Fruit fly (Drosophila melanogaster) whole organism, embryonic: Measurements from ENCODE around the gene CG3862.
A peak's percentile ranks its signal among the peaks of the same experiment; 100 is the strongest.

Experiments used
- Asciz ChIP-seq: fragments of 200-800 bp; sonication (Bioruptor generic); optimal IDR thresholded peaks from 2 replicates; lab custom pipeline; 2017; ENCODE audit warnings: missing biosample characterization, mild to moderate bottlenecking, missing genetic modification characterization, missing genetic modification reagents
- Bdp1 ChIP-seq: fragments of 200-800 bp; sonication (Bioruptor generic); optimal IDR thresholded peaks from 3 replicates; lab custom pipeline; 2016; ENCODE audit warnings: missing biosample characterization, missing genetic modification characterization
- CG11456 ChIP-seq: fragments of 200-800 bp; sonication (Bioruptor generic); IDR thresholded peaks from 3 replicates; pipeline ENCODE4 v1.3.6; 2022; ENCODE audit warnings: missing biosample characterization, missing genetic modification characterization
- CG11695 ChIP-seq: fragments of 200-800 bp; sonication (Bioruptor generic); IDR thresholded peaks from 3 replicates; pipeline ENCODE4 v1.3.6; 2022; ENCODE audit warnings: missing biosample characterization, missing genetic modification characterization
- CG12104 ChIP-seq: fragments of 200-800 bp; sonication (Bioruptor generic); optimal IDR thresholded peaks from 3 replicates; lab custom pipeline; 2016; ENCODE audit warnings: missing biosample characterization, missing genetic modification characterization
- CG12155 ChIP-seq: fragments of 200-800 bp; sonication (Bioruptor generic); optimal IDR thresholded peaks from 3 replicates; lab custom pipeline; 2016; ENCODE audit warnings: missing biosample characterization, missing genetic modification characterization
- CG12744 ChIP-seq: fragments of 200-800 bp; sonication (Bioruptor generic); optimal IDR thresholded peaks from 2 replicates; lab custom pipeline; 2016; ENCODE audit warnings: missing biosample characterization, missing genetic modification characterization
- CG13894 ChIP-seq: fragments of 200-800 bp; sonication (Bioruptor generic); optimal IDR thresholded peaks from 3 replicates; lab custom pipeline; 2018; ENCODE audit warnings: missing biosample characterization, mild to moderate bottlenecking, missing genetic modification characterization, moderate library complexity
- CG14050 ChIP-seq: fragments of 200-800 bp; sonication (Bioruptor generic); IDR thresholded peaks from 3 replicates; pipeline ENCODE4 v1.3.6; 2022; ENCODE audit warnings: missing biosample characterization, missing genetic modification characterization
- CG15011 ChIP-seq: fragments of 200-800 bp; sonication (Bioruptor generic); optimal IDR thresholded peaks from 3 replicates; lab custom pipeline; 2018; ENCODE audit warnings: missing biosample characterization, mild to moderate bottlenecking, missing genetic modification characterization
- CG15073 ChIP-seq: fragments of 200-800 bp; sonication (Bioruptor generic); optimal IDR thresholded peaks from 2 replicates; lab custom pipeline; 2016; ENCODE audit warnings: missing biosample characterization, missing genetic modification characterization
- CG16813 ChIP-seq: fragments of 200-800 bp; sonication (Bioruptor generic); IDR thresholded peaks from 3 replicates; pipeline ENCODE4 v1.3.6; 2022; ENCODE audit warnings: missing biosample characterization, missing genetic modification characterization; ENCODE audit not compliant: partially characterized antibody
- CG17186 ChIP-seq: fragments of 200-800 bp; sonication (Bioruptor generic); optimal IDR thresholded peaks from 3 replicates; lab custom pipeline; 2017; ENCODE audit warnings: missing biosample characterization, missing genetic modification reagents, missing genetic modification characterization
- CG1792 ChIP-seq: fragments of 200-800 bp; sonication (Bioruptor generic); optimal IDR thresholded peaks from 2 replicates; lab custom pipeline; 2016; ENCODE audit warnings: missing biosample characterization, missing genetic modification characterization
- CG18011 ChIP-seq: fragments of 200-800 bp; sonication (Bioruptor generic); optimal IDR thresholded peaks from 2 replicates; lab custom pipeline; 2017; ENCODE audit warnings: missing biosample characterization, missing genetic modification characterization, mild to moderate bottlenecking, moderate library complexity, missing genotype
- CG30403 ChIP-seq: fragments of 200-800 bp; sonication (Bioruptor generic); optimal IDR thresholded peaks from 3 replicates; lab custom pipeline; 2016; ENCODE audit warnings: missing biosample characterization, missing genetic modification characterization
- CG3065 ChIP-seq: fragments of 200-800 bp; sonication (Bioruptor generic); optimal IDR thresholded peaks from 2 replicates; lab custom pipeline; 2016; ENCODE audit warnings: missing biosample characterization, missing genetic modification characterization
- CG4360 ChIP-seq: fragments of 200-800 bp; sonication (Bioruptor generic); IDR thresholded peaks from 2 replicates; pipeline ENCODE4 v1.3.6; 2022; ENCODE audit warnings: missing biosample characterization, missing genetic modification characterization
- CG4617 ChIP-seq: fragments of 200-800 bp; sonication (Bioruptor generic); optimal IDR thresholded peaks from 3 replicates; lab custom pipeline; 2016; ENCODE audit warnings: missing biosample characterization, missing genetic modification characterization, borderline replicate concordance
- CG6254 ChIP-seq: fragments of 200-800 bp; sonication (Bioruptor generic); optimal IDR thresholded peaks from 3 replicates; lab custom pipeline; 2017; ENCODE audit warnings: mild to moderate bottlenecking, missing biosample characterization, missing genetic modification reagents, missing genetic modification characterization
- CG6765 ChIP-seq: fragments of 200-800 bp; sonication (Bioruptor generic); optimal IDR thresholded peaks from 3 replicates; lab custom pipeline; 2017; ENCODE audit warnings: missing biosample characterization, mild to moderate bottlenecking, missing genetic modification characterization
- CG6791 ChIP-seq: fragments of 200-800 bp; sonication (Bioruptor generic); IDR thresholded peaks from 3 replicates; pipeline ENCODE4 v1.3.6; 2022; ENCODE audit warnings: missing biosample characterization, missing genetic modification characterization; ENCODE audit not compliant: partially characterized antibody
- CG8388 ChIP-seq: fragments of 200-800 bp; sonication (Bioruptor generic); optimal IDR thresholded peaks from 2 replicates; lab custom pipeline; 2019; ENCODE audit warnings: missing biosample characterization, mild to moderate bottlenecking, missing genetic modification characterization, moderate library complexity
- CG8478 ChIP-seq: fragments of >200 bp; optimal IDR thresholded peaks from 2 replicates; lab custom pipeline; 2018
- CG9437 ChIP-seq: fragments of 200-800 bp; sonication (Bioruptor generic); optimal IDR thresholded peaks from 2 replicates; lab custom pipeline; 2018; ENCODE audit warnings: missing biosample characterization, mild to moderate bottlenecking, missing genetic modification characterization
- CG9609 ChIP-seq: fragments of 200-800 bp; sonication (Bioruptor generic); optimal IDR thresholded peaks from 3 replicates; lab custom pipeline; 2016; ENCODE audit warnings: missing biosample characterization, missing genetic modification characterization
- CG9797 ChIP-seq: fragments of 200-800 bp; sonication (Bioruptor generic); optimal IDR thresholded peaks from 3 replicates; lab custom pipeline; 2018; ENCODE audit warnings: missing biosample characterization, mild to moderate bottlenecking, missing genetic modification characterization
- D ChIP-seq, 2 experiments: fragments of 200-800 bp in 1 of 2; fragments of >200 bp in 1 of 2; sonication (Bioruptor generic) in 1 of 2; optimal IDR thresholded peaks; 2 replicates in 1 of 2; 3 replicates in 1 of 2; lab custom pipeline; 2017; ENCODE audit warnings: mild to moderate bottlenecking in 1 of 2, missing biosample characterization in 1 of 2, missing genetic modification characterization in 1 of 2, missing genetic modification reagents in 1 of 2
- Deaf1 ChIP-seq: fragments of 200-800 bp; optimal IDR thresholded peaks from 3 replicates; lab custom pipeline; 2019; ENCODE audit warnings: missing biosample characterization, mild to moderate bottlenecking, missing genetic modification characterization, moderate library complexity
- Dref ChIP-seq: fragments of 200-800 bp; sonication (Bioruptor generic); IDR thresholded peaks from 2 replicates; pipeline ENCODE4 v1.3.6; 2022; ENCODE audit warnings: missing biosample characterization, missing genetic modification characterization
- Ets97D ChIP-seq: fragments of 200-800 bp; sonication (Bioruptor generic); optimal IDR thresholded peaks from 3 replicates; lab custom pipeline; 2016; ENCODE audit warnings: missing biosample characterization, missing genetic modification characterization
- HLHmδ ChIP-seq: fragments of 200-800 bp; sonication (Bioruptor generic); optimal IDR thresholded peaks from 2 replicates; lab custom pipeline; 2018; ENCODE audit warnings: missing biosample characterization, mild to moderate bottlenecking, missing genetic modification characterization, moderate library complexity
- NfI ChIP-seq: fragments of 200-800 bp; sonication (Bioruptor generic); optimal IDR thresholded peaks from 3 replicates; lab custom pipeline; 2018; ENCODE audit warnings: missing biosample characterization, mild to moderate bottlenecking, missing genetic modification characterization, moderate library complexity
- PHDP ChIP-seq: fragments of 200-800 bp; sonication (Bioruptor generic); optimal IDR thresholded peaks from 3 replicates; lab custom pipeline; 2018; ENCODE audit warnings: missing biosample characterization, mild to moderate bottlenecking, missing genetic modification characterization, moderate library complexity
- Scr ChIP-seq: fragments of 200-800 bp; sonication (Bioruptor generic); IDR thresholded peaks from 2 replicates; pipeline ENCODE4 v1.3.6; 2022; ENCODE audit warnings: missing biosample characterization, missing genetic modification characterization; ENCODE audit not compliant: partially characterized antibody
- Sin3A ChIP-seq: fragments of >200 bp; optimal IDR thresholded peaks from 2 replicates; lab custom pipeline; 2018
- Sry-δ ChIP-seq: fragments of 200-800 bp; sonication (Bioruptor generic); optimal IDR thresholded peaks from 2 replicates; lab custom pipeline; 2016; ENCODE audit warnings: missing biosample characterization, missing genetic modification characterization
- YL-1 ChIP-seq: fragments of 200-800 bp; sonication (Bioruptor generic); optimal IDR thresholded peaks from 3 replicates; lab custom pipeline; 2017; ENCODE audit warnings: missing biosample characterization, mild to moderate bottlenecking, missing genetic modification characterization
- ara ChIP-seq: fragments of 200-800 bp; sonication (Bioruptor generic); IDR thresholded peaks from 2 replicates; pipeline ENCODE4 v1.3.6; 2022; ENCODE audit warnings: missing biosample characterization, missing genetic modification characterization
- cato ChIP-seq: fragments of 200-800 bp; sonication (Bioruptor generic); optimal IDR thresholded peaks from 2 replicates; lab custom pipeline; 2016; ENCODE audit warnings: missing biosample characterization, missing genetic modification characterization, borderline replicate concordance
- dimm ChIP-seq: fragments of 200-800 bp; sonication (Bioruptor generic); IDR thresholded peaks from 2 replicates; pipeline ENCODE4 v1.3.6; 2022; ENCODE audit warnings: missing biosample characterization, missing genetic modification characterization
- dpn ChIP-seq, 2 experiments: fragments of 200-800 bp; sonication (Bioruptor generic); optimal IDR thresholded peaks; 3 replicates each; lab custom pipeline; 2016; ENCODE audit warnings: missing biosample characterization in 2 of 2, missing genetic modification characterization in 2 of 2
- gcm2 ChIP-seq: fragments of 200-800 bp; sonication (Bioruptor generic); optimal IDR thresholded peaks from 2 replicates; lab custom pipeline; 2016; ENCODE audit warnings: missing biosample characterization, missing genetic modification characterization
- kay ChIP-seq: fragments of 200-800 bp; sonication (Bioruptor generic); optimal IDR thresholded peaks from 2 replicates; lab custom pipeline; 2016; ENCODE audit warnings: missing biosample characterization, missing genetic modification characterization
- klu ChIP-seq: fragments of 200-800 bp; sonication (Bioruptor generic); IDR thresholded peaks from 2 replicates; pipeline ENCODE4 v1.3.6; 2022; ENCODE audit warnings: missing biosample characterization, missing genetic modification characterization
- peb ChIP-seq: fragments of 200-800 bp; sonication (Bioruptor generic); IDR thresholded peaks from 2 replicates; pipeline ENCODE4 v1.3.6; 2022; ENCODE audit warnings: missing biosample characterization, missing genetic modification characterization
- pita ChIP-seq: fragments of 200-800 bp; sonication (Bioruptor generic); optimal IDR thresholded peaks from 2 replicates; lab custom pipeline; 2017; ENCODE audit warnings: missing biosample characterization, mild to moderate bottlenecking, missing genetic modification characterization
- psq ChIP-seq: fragments of 200-800 bp; sonication (Bioruptor generic); optimal IDR thresholded peaks from 2 replicates; lab custom pipeline; 2017; ENCODE audit warnings: missing biosample characterization, missing genetic modification characterization
- tap ChIP-seq: fragments of 200-800 bp; optimal IDR thresholded peaks from 3 replicates; lab custom pipeline; 2019; ENCODE audit warnings: missing biosample characterization, mild to moderate bottlenecking, missing genetic modification characterization, moderate library complexity
- tio ChIP-seq: fragments of 200-800 bp; sonication (Bioruptor generic); optimal IDR thresholded peaks from 2 replicates; lab custom pipeline; 2017; ENCODE audit warnings: missing biosample characterization, missing genetic modification characterization, inconsistent platforms
- zf30C ChIP-seq: fragments of 200-800 bp; sonication (Bioruptor generic); optimal IDR thresholded peaks from 3 replicates; lab custom pipeline; 2018; ENCODE audit warnings: missing biosample characterization, mild to moderate bottlenecking, missing genetic modification characterization

CG3862 gene

dm6 chr2L:871419-871846 is 45.8 kb upstream of the CG3862 start (continued):
- TF ChIP-seq psq (GFP tag; lab: Kevin White, UChicago) (no peak), Ets97D (peak; percentile 12), klu (no peak), CG8388 (GFP tag; lab: Kevin White, UChicago) (peak; percentile 22), CG15073 (GFP tag; lab: Kevin White, UChicago) (no peak), CG4617 (GFP tag; lab: Kevin White, UChicago) (peak; percentile 80), pita (no peak), Bdp1 (GFP tag; lab: Kevin White, UChicago) (no peak), CG1792 (GFP tag; lab: Kevin White, UChicago) (no peak), dpn (GFP tag; optimal IDR thresholded peaks at IDR 0.05; lab: Kevin White, UChicago) (peak in 1 of 2 experiments; percentile 14), CG8478 (lab: Kevin White, UChicago) (peak; percentile 88), CG11456 (GFP tag; lab: Robert Waterston, UW) (0 out of 3 replicates have a peak, but pooled peaks have one; percentile 27), D (optimal IDR thresholded peaks at IDR 0.05; lab: Kevin White, UChicago) (peak; percentile 40), D (GFP tag; optimal IDR thresholded peaks at IDR 0.05; lab: Kevin White, UChicago) (no peak), Deaf1 (tag; lab: Kevin White, UChicago) (peak; percentile 1), Dref (GFP tag; lab: Robert Waterston, UW) (peak; percentile 29; the same call in 1 of the 2 replicates), cato (GFP tag; lab: Kevin White, UChicago) (no peak), CG9797 (peak; percentile 76), gcm2 (GFP tag; lab: Kevin White, UChicago) (no peak), tap (tag; lab: Kevin White, UChicago) (no peak), CG6765 (GFP tag; lab: Kevin White, UChicago) (no peak), CG11695 (GFP tag; lab: Robert Waterston, UW) (no peak), Sin3A (lab: Kevin White, UChicago) (peak; percentile 36), CG18011 (GFP tag; lab: Kevin White, UChicago) (no peak), CG30403 (no peak), CG6791 (GFP tag; lab: Robert Waterston, UW) (0 out of 3 replicates have a peak, but pooled peaks have one; percentile 17), CG15011 (GFP tag; lab: Kevin White, UChicago) (no peak), CG4360 (no peak), PHDP (tag; lab: Kevin White, UChicago) (no peak), CG9437 (GFP tag; lab: Kevin White, UChicago) (no peak), ara (GFP tag; lab: Robert Waterston, UW) (no peak), CG12155 (GFP tag; lab: Kevin White, UChicago) (peak; percentile 11), peb (GFP tag; lab: Robert Waterston, UW) (no peak), CG17186 (GFP tag; lab: Kevin White, UChicago) (peak; percentile 74), kay (GFP tag; lab: Kevin White, UChicago) (no peak), dimm (GFP tag; lab: Robert Waterston, UW) (no peak), zf30C (GFP tag; lab: Kevin White, UChicago) (no peak), CG9609 (GFP tag; lab: Kevin White, UChicago) (peak; percentile 39), Sry-δ (peak; percentile 23), NfI (GFP tag; lab: Kevin White, UChicago) (peak; percentile 14), YL-1 (GFP tag; lab: Kevin White, UChicago) (peak; percentile 89), CG13894 (tag; lab: Kevin White, UChicago) (peak; percentile 63), CG3065 (GFP tag; lab: Kevin White, UChicago) (peak; percentile 1), HLHmδ (GFP tag; lab: Kevin White, UChicago) (no peak), tio (GFP tag; lab: Kevin White, UChicago) (no peak), CG6254 (GFP tag; lab: Kevin White, UChicago) (no peak), Scr (no peak), Asciz (GFP tag; lab: Kevin White, UChicago) (no peak), CG16813 (peak; percentile 10; the same call in 1 of the 3 replicates), CG14050 (GFP tag; lab: Robert Waterston, UW) (no peak), CG12744 (GFP tag; lab: Kevin White, UChicago) (no peak), CG12104 (GFP tag; lab: Kevin White, UChicago) (peak; percentile 34)
